Fruit fly (Drosophila melanogaster): ENCODE data around the gene PolZ2.

DNA sequence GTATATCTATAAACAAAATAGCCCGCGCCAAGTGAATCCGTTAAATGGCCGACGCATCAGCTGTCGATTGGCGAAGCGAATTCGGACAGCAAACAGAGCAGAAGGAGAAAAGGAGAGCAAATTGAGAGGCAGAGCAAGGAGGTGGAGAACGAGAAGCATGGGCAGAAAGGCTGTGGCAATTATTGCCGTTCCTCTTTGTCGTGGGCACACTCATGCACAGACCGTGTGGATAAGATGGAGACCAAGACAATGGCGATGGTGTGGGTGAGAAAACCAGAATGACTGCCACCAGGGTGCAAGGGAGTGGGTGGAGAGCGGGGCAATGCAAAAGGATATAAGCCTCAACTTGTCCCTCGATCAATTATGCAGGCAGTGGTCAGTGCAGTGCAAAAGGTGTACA, 22.5 kb downstream of the PolZ2 start:
- TF ChIP-seq CG4496 (GFP tag; IDR thresholded peaks at IDR 0.05) (no peak), Pif1B (GFP tag; optimal IDR thresholded peaks at IDR 0.05) (no peak)
